Worm (Caenorhabditis elegans) whole organism, L4 larva: Measurements from ENCODE around the gene srz-75.

Experiments used
- D1046.2 ChIP-seq: fragments of 200-800 bp; sonication (Bioruptor generic); IDR thresholded peaks from 2 replicates; pipeline ENCODE4 v1.3.6; 2022; ENCODE audit warnings: missing genetic modification characterization, missing compliant biosample characterization
- R02D3.7 ChIP-seq: fragments of 150-350 bp; sonication (generic microtip); optimal IDR thresholded peaks from 3 replicates; lab custom pipeline; 2014; ENCODE audit warnings: missing biosample characterization, missing genetic modification characterization
- T20F7.1 ChIP-seq: fragments of 200-800 bp; sonication (Bioruptor generic); optimal IDR thresholded peaks from 2 replicates; lab custom pipeline; 2018; ENCODE audit warnings: mild to moderate bottlenecking, missing genetic modification characterization, missing compliant biosample characterization
- T26A8.4 ChIP-seq: fragments of 200-800 bp; sonication (Bioruptor generic); IDR thresholded peaks from 2 replicates; pipeline ENCODE4 v1.3.6; 2022; ENCODE audit warnings: missing genetic modification characterization, missing compliant biosample characterization
- Y5F2A.4 ChIP-seq: fragments of 200-800 bp; sonication (Bioruptor generic); optimal IDR thresholded peaks from 2 replicates; lab custom pipeline; 2018; ENCODE audit warnings: mild to moderate bottlenecking, missing genetic modification characterization, missing compliant biosample characterization
- Y75B8A.6 ChIP-seq: fragments of 200-800 bp; sonication (Bioruptor generic); IDR thresholded peaks from 2 replicates; pipeline ENCODE4 v1.3.6; 2022; ENCODE audit warnings: missing genetic modification reagents, missing genetic modification characterization, missing compliant biosample characterization
- ama-1 ChIP-seq: fragments of 150-350 bp; optimal IDR thresholded peaks from 2 replicates; lab custom pipeline; 2014; ENCODE audit warnings: inconsistent platforms, mixed read lengths
- arid-1 ChIP-seq: fragments of 200-800 bp; sonication (Bioruptor generic); conservative IDR thresholded peaks from 2 replicates; pipeline ENCODE4 v1.3.6; 2022; ENCODE audit warnings: missing genetic modification reagents, missing genetic modification characterization, missing compliant biosample characterization
- ceh-20 ChIP-seq: fragments of 200-800 bp; sonication (Bioruptor generic); IDR thresholded peaks from 2 replicates; pipeline ENCODE4 v1.3.6; 2022; ENCODE audit warnings: missing genetic modification reagents, missing genetic modification characterization, missing compliant biosample characterization
- ceh-32 ChIP-seq: sonication (generic microtip); optimal IDR thresholded peaks from 2 replicates; lab custom pipeline; 2016; ENCODE audit warnings: mild to moderate bottlenecking, missing genetic modification characterization, missing compliant biosample characterization; ENCODE audit not compliant: poor library complexity
- ceh-44 ChIP-seq: fragments of 200-800 bp; sonication (Bioruptor generic); IDR thresholded peaks from 2 replicates; pipeline ENCODE4 v1.3.6; 2022; ENCODE audit warnings: missing genetic modification reagents, missing genetic modification characterization, missing compliant biosample characterization
- ceh-62 ChIP-seq: sonication (generic microtip); optimal IDR thresholded peaks from 2 replicates; lab custom pipeline; 2017; ENCODE audit warnings: missing biosample characterization, missing genetic modification characterization
- ces-1 ChIP-seq: fragments of 150-350 bp; sonication (generic microtip); optimal IDR thresholded peaks from 4 replicates; lab custom pipeline; 2014; ENCODE audit warnings: missing biosample characterization, missing genetic modification reagents, missing genetic modification characterization
- cey-2 ChIP-seq: sonication (generic microtip); optimal IDR thresholded peaks from 3 replicates; lab custom pipeline; 2017; ENCODE audit warnings: missing genetic modification characterization, mild to moderate bottlenecking, missing compliant biosample characterization, antibody characterized with exemption, borderline replicate concordance; ENCODE audit not compliant: insufficient read depth
- daf-19 ChIP-seq: fragments of 200-800 bp; sonication (Bioruptor generic); conservative IDR thresholded peaks from 2 replicates; pipeline ENCODE4 v1.3.6; 2022; ENCODE audit warnings: missing genetic modification characterization, missing compliant biosample characterization
- daf-8 ChIP-seq: fragments of 200-800 bp; sonication (Bioruptor generic); IDR thresholded peaks from 2 replicates; pipeline ENCODE4 v1.3.6; 2022; ENCODE audit warnings: missing genetic modification characterization, missing compliant biosample characterization
- duxl-1 ChIP-seq: sonication (generic microtip); optimal IDR thresholded peaks from 2 replicates; lab custom pipeline; 2016; ENCODE audit warnings: mild to moderate bottlenecking, missing genetic modification characterization, moderate library complexity, missing compliant biosample characterization; ENCODE audit not compliant: poor library complexity
- dve-1 ChIP-seq: sonication (generic microtip); optimal IDR thresholded peaks from 2 replicates; lab custom pipeline; 2017; ENCODE audit warnings: antibody characterized with exemption, mild to moderate bottlenecking, missing genetic modification characterization, missing compliant biosample characterization; ENCODE audit not compliant: insufficient read depth
- egl-27 ChIP-seq: sonication (generic microtip); optimal IDR thresholded peaks from 3 replicates; lab custom pipeline; 2017; ENCODE audit warnings: missing biosample characterization, missing genetic modification reagents, missing genetic modification characterization
- gei-8 ChIP-seq: fragments of 200-800 bp; sonication (Bioruptor generic); optimal IDR thresholded peaks from 2 replicates; lab custom pipeline; 2018; ENCODE audit warnings: mild to moderate bottlenecking, missing genetic modification characterization, missing compliant biosample characterization
- hlh-11 ChIP-seq: fragments of 200-800 bp; sonication (Bioruptor generic); optimal IDR thresholded peaks from 2 replicates; lab custom pipeline; 2018; ENCODE audit warnings: mild to moderate bottlenecking, missing genetic modification characterization, missing compliant biosample characterization
- hmg-1.1 ChIP-seq: fragments of 200-800 bp; sonication (Bioruptor generic); IDR thresholded peaks from 2 replicates; pipeline ENCODE4 v1.3.6; 2022; ENCODE audit warnings: missing genetic modification reagents, missing genetic modification characterization, missing compliant biosample characterization
- lim-7 ChIP-seq: fragments of 200-800 bp; sonication (Bioruptor generic); IDR thresholded peaks from 2 replicates; pipeline ENCODE4 v1.3.6; 2022; ENCODE audit warnings: missing genetic modification characterization, missing compliant biosample characterization
- lin-1 ChIP-seq: fragments of 200-800 bp; sonication (Bioruptor generic); IDR thresholded peaks from 2 replicates; pipeline ENCODE4 v1.3.6; 2022; ENCODE audit warnings: missing genetic modification reagents, missing genetic modification characterization, missing compliant biosample characterization
- mdt-29 ChIP-seq: fragments of 200-800 bp; sonication (Bioruptor generic); IDR thresholded peaks from 2 replicates; pipeline ENCODE4 v1.3.6; 2022; ENCODE audit warnings: missing genetic modification reagents, missing genetic modification characterization, missing compliant biosample characterization
- nhr-6 ChIP-seq: fragments of 150-350 bp; optimal IDR thresholded peaks from 2 replicates; lab custom pipeline; 2014; ENCODE audit warnings: missing biosample characterization, missing genetic modification characterization
- snpc-1.2 ChIP-seq: fragments of 200-800 bp; sonication (Bioruptor generic); IDR thresholded peaks from 2 replicates; pipeline ENCODE4 v1.3.6; 2022; ENCODE audit warnings: missing genetic modification reagents, missing genetic modification characterization, missing compliant biosample characterization
- spr-1 ChIP-seq: sonication (generic microtip); optimal IDR thresholded peaks from 2 replicates; lab custom pipeline; 2016; ENCODE audit warnings: mild to moderate bottlenecking, missing genetic modification characterization, missing compliant biosample characterization
- spr-3 ChIP-seq: fragments of 200-800 bp; sonication (Bioruptor generic); optimal IDR thresholded peaks from 2 replicates; lab custom pipeline; 2018; ENCODE audit warnings: mild to moderate bottlenecking, missing genetic modification characterization, missing compliant biosample characterization
- tag-97 ChIP-seq: fragments of 200-800 bp; sonication (Bioruptor generic); IDR thresholded peaks from 2 replicates; pipeline ENCODE4 v1.3.6; 2022; ENCODE audit warnings: missing genetic modification characterization, missing compliant biosample characterization
- tra-1 ChIP-seq: fragments of 200-800 bp; sonication (Bioruptor generic); IDR thresholded peaks from 2 replicates; pipeline ENCODE4 v1.3.6; 2022; ENCODE audit warnings: missing genetic modification reagents, missing genetic modification characterization, missing compliant biosample characterization
- unc-39 ChIP-seq: sonication (generic microtip); optimal IDR thresholded peaks from 2 replicates; lab custom pipeline; 2017; ENCODE audit warnings: missing biosample characterization, missing genetic modification characterization
- unc-62 ChIP-seq, 3 experiments: fragments of 150-350 bp in 1 of 3; sonication (generic microtip); optimal IDR thresholded peaks in 2 of 3; peaks in 1 of 3; 1 replicate in 1 of 3; 2 replicates in 2 of 3; lab custom pipeline; 2014 to 2017; ENCODE audit warnings: missing biosample characterization in 3 of 3, missing genetic modification characterization in 3 of 3, missing genetic modification reagents in 3 of 3, missing genotype in 1 of 3
- vab-7 ChIP-seq: fragments of 200-800 bp; sonication (Bioruptor generic); IDR thresholded peaks from 2 replicates; pipeline ENCODE4 v1.3.6; 2022; ENCODE audit warnings: missing genetic modification reagents, missing genetic modification characterization, missing compliant biosample characterization
- zfp-3 ChIP-seq: fragments of 200-800 bp; sonication (Bioruptor generic); conservative IDR thresholded peaks from 2 replicates; pipeline ENCODE4 v1.3.6; 2022; ENCODE audit warnings: missing genetic modification reagents, missing genetic modification characterization, missing compliant biosample characterization
- ztf-7 ChIP-seq: fragments of 150-350 bp; optimal IDR thresholded peaks from 2 replicates; lab custom pipeline; 2014; ENCODE audit warnings: missing biosample characterization, missing genetic modification characterization

The srz-75 gene

ce11 chrIV:16260262-16260661, 30.4 kb downstream of the srz-75 start:
- TF ChIP-seq snpc-1.2 (GFP tag; lab: Robert Waterston, UW) = peak; percentile 96

- TF ChIP-seq vab-7 (GFP tag; lab: Robert Waterston, UW) = no peak
- no peak for TF ChIP-seq ceh-20 (GFP tag; lab: Robert Waterston, UW)
- no peak for TF ChIP-seq tra-1 (GFP tag; lab: Robert Waterston, UW)
- no peak for TF ChIP-seq unc-39 (tag; lab: Kevin White, UChicago)
- TF ChIP-seq dve-1 = no peak
- TF ChIP-seq tag-97 (GFP tag; lab: Robert Waterston, UW) = no peak
- TF ChIP-seq ztf-7 = no peak
- no peak for TF ChIP-seq daf-19 (GFP tag; lab: Robert Waterston, UW)
- TF ChIP-seq ama-1 (lab: Kevin White, UChicago) = no peak
- TF ChIP-seq T20F7.1 (GFP tag; lab: Kevin White, UChicago) = no peak
- TF ChIP-seq hlh-11 (tag; lab: Kevin White, UChicago) = no peak
- TF ChIP-seq gei-8 (GFP tag; lab: Kevin White, UChicago) = no peak
- no peak for TF ChIP-seq cey-2 (tag; lab: Kevin White, UChicago)
- no peak for TF ChIP-seq T26A8.4
- TF ChIP-seq ceh-32 = no peak
Measured at ce11 chrIV:16257330-16257729, 33.3 kb downstream of the srz-75 start, which contains the start of gene hlh-31. Gene hlh-31, plus strand, starts transcription at chrIV:16257630.

- no peak for TF ChIP-seq unc-39 (tag; lab: Kevin White, UChicago)
- peak in 1 of 2 experiments; percentile 57 for TF ChIP-seq unc-62 (GFP tag; optimal IDR thresholded peaks at IDR 0.05 in 1 of 2; lab: Kevin White, UChicago)
- no peak for TF ChIP-seq unc-62 (tag; optimal IDR thresholded peaks at IDR 0.05; lab: Kevin White, UChicago)
Measured at ce11 chrIV:16254464-16254863, 36.2 kb downstream of the srz-75 start, which contains the start of gene hlh-17. Gene hlh-17, plus strand, starts transcription at chrIV:16254764.

ce11 chrIV:16247131-16247530, 43.5 kb downstream of the srz-75 start, which contains the start of gene F38C2.1:
Gene F38C2.1, plus strand, starts transcription at chrIV:16247431.
- TF ChIP-seq arid-1 (GFP tag; lab: Robert Waterston, UW) = no peak
- TF ChIP-seq zfp-3 (GFP tag; lab: Robert Waterston, UW) = no peak
- TF ChIP-seq Y5F2A.4 (GFP tag; lab: Kevin White, UChicago) = no peak
- no peak for TF ChIP-seq hmg-1.1
- TF ChIP-seq duxl-1 (tag; lab: Kevin White, UChicago) = no peak
- TF ChIP-seq spr-3 (GFP tag; lab: Kevin White, UChicago) = no peak
- TF ChIP-seq daf-8 (GFP tag; lab: Robert Waterston, UW) = no peak
- TF ChIP-seq D1046.2 = no peak
- TF ChIP-seq spr-1 = no peak
- TF ChIP-seq ces-1 (GFP tag; lab: Kevin White, UChicago) = no peak
- no peak for TF ChIP-seq mdt-29 (GFP tag; lab: Robert Waterston, UW)
- TF ChIP-seq Y75B8A.6 (GFP tag; lab: Robert Waterston, UW) = no peak
- TF ChIP-seq lin-1 (GFP tag; lab: Robert Waterston, UW) = no peak
- TF ChIP-seq ceh-62 (tag; lab: Kevin White, UChicago) = no peak
- TF ChIP-seq lim-7 (GFP tag; lab: Robert Waterston, UW) = no peak
- no peak for TF ChIP-seq nhr-6 (tag; lab: Kevin White, UChicago)
- TF ChIP-seq T20F7.1 (GFP tag; lab: Kevin White, UChicago) = no peak
- no peak for TF ChIP-seq egl-27 (tag; lab: Kevin White, UChicago)
- no peak for TF ChIP-seq R02D3.7 (tag; lab: Kevin White, UChicago)
- no peak for TF ChIP-seq ceh-44 (GFP tag; lab: Robert Waterston, UW)
